Fruit fly (Drosophila melanogaster) whole organism, prepupa: ENCODE results near the gene Wnt10.

Experiments used
- CG9139 ChIP-seq: fragments of 200-800 bp; sonication (Bioruptor generic); optimal IDR thresholded peaks from 3 replicates; lab custom pipeline; 2017; ENCODE audit warnings: missing biosample characterization, mild to moderate bottlenecking, missing genetic modification characterization
- Hr39 ChIP-seq: fragments of 200-800 bp; sonication (Bioruptor generic); optimal IDR thresholded peaks from 2 replicates; lab custom pipeline; 2016; ENCODE audit warnings: missing biosample characterization, missing genetic modification characterization
- Lpt ChIP-seq: fragments of 200-800 bp; sonication (Bioruptor generic); optimal IDR thresholded peaks from 3 replicates; lab custom pipeline; 2016; ENCODE audit warnings: missing biosample characterization, missing genetic modification characterization
- Sox14 ChIP-seq: fragments of 200-800 bp; sonication (Bioruptor generic); optimal IDR thresholded peaks from 3 replicates; lab custom pipeline; 2016; ENCODE audit warnings: missing biosample characterization, missing genetic modification characterization
- acj6 ChIP-seq: fragments of 200-800 bp; sonication (Bioruptor generic); optimal IDR thresholded peaks from 3 replicates; lab custom pipeline; 2016; ENCODE audit warnings: missing biosample characterization, missing genetic modification characterization
- cyc ChIP-seq: fragments of 200-800 bp; sonication (Bioruptor generic); optimal IDR thresholded peaks from 3 replicates; lab custom pipeline; 2016; ENCODE audit warnings: missing biosample characterization, missing genetic modification characterization
- dac ChIP-seq: fragments of 200-800 bp; sonication (Bioruptor generic); optimal IDR thresholded peaks from 2 replicates; lab custom pipeline; 2017; ENCODE audit warnings: missing biosample characterization, mild to moderate bottlenecking, missing genetic modification characterization
- eg ChIP-seq: fragments of 200-800 bp; sonication (Bioruptor generic); IDR thresholded peaks from 3 replicates; pipeline ENCODE4 v1.3.6; 2022; ENCODE audit warnings: missing biosample characterization, missing genetic modification characterization
- esn ChIP-seq: fragments of 200-800 bp; sonication (Bioruptor generic); optimal IDR thresholded peaks from 2 replicates; lab custom pipeline; 2016; ENCODE audit warnings: missing biosample characterization, mild to moderate bottlenecking, missing genetic modification characterization, moderate library complexity
- fd85E ChIP-seq: fragments of 200-800 bp; sonication (Bioruptor generic); optimal IDR thresholded peaks from 3 replicates; lab custom pipeline; 2016; ENCODE audit warnings: missing biosample characterization, missing genetic modification characterization
- spab ChIP-seq: fragments of 200-800 bp; sonication (Bioruptor generic); optimal IDR thresholded peaks from 2 replicates; lab custom pipeline; 2017; ENCODE audit warnings: missing biosample characterization, mild to moderate bottlenecking, missing genetic modification characterization, missing genetic modification reagents
- ss ChIP-seq, 2 experiments: fragments of 200-800 bp; sonication (Bioruptor generic); optimal IDR thresholded peaks; 2 replicates in 1 of 2; 3 replicates in 1 of 2; lab custom pipeline; 2017 to 2018; ENCODE audit warnings: mild to moderate bottlenecking in 2 of 2, missing biosample characterization in 2 of 2, missing genetic modification characterization in 2 of 2, moderate library complexity in 1 of 2
- topi ChIP-seq: fragments of 200-800 bp; sonication (Bioruptor generic); optimal IDR thresholded peaks from 3 replicates; lab custom pipeline; 2016; ENCODE audit warnings: missing biosample characterization, missing genetic modification characterization

dm6 chr2L:7410609-7411008, 47.4 kb downstream of the Wnt10 start, which contains the start of gene CG15818:
- TF ChIP-seq CG9139 (GFP tag; lab: Kevin White, UChicago) = no peak
- no peak for TF ChIP-seq Hr39
- no peak for TF ChIP-seq esn (GFP tag; lab: Kevin White, UChicago)
- TF ChIP-seq fd85E = no peak
- no peak for TF ChIP-seq spab
- no peak for TF ChIP-seq acj6
- no peak for TF ChIP-seq ss (GFP tag; optimal IDR thresholded peaks at IDR 0.05; lab: Kevin White, UChicago)
- no peak for TF ChIP-seq Lpt
- TF ChIP-seq Sox14 (GFP tag; lab: Kevin White, UChicago) = no peak
- no peak for TF ChIP-seq dac (GFP tag; lab: Kevin White, UChicago)
- no peak for TF ChIP-seq topi (GFP tag; lab: Kevin White, UChicago)
- TF ChIP-seq cyc (GFP tag; lab: Kevin White, UChicago) = no peak
- TF ChIP-seq eg (GFP tag; lab: Robert Waterston, UW) = no peak
